Fruit fly (Drosophila melanogaster) S2 (cell line): Measurements from ENCODE around the gene ATPsynB.

Experiments
- CG8478 ChIP-seq: fragments of >200 bp; optimal IDR thresholded peaks from 2 replicates; lab custom pipeline; 2018
- CTCF ChIP-seq, 2 experiments: fragments of >200 bp; optimal IDR thresholded peaks; 2 replicates each; lab custom pipeline; 2018

The ATPsynB gene

dm6 chr3L:9729795-9730421, at the start of gene ATPsynB:
TSS of gene ATPsynB (plus strand) at chr3L:9729999.
- no peak for TF ChIP-seq CG8478 (lab: Kevin White, UChicago)
- TF ChIP-seq CTCF (optimal IDR thresholded peaks at IDR 0.05; lab: Kevin White, UChicago) = peak in 1 of 2 experiments; percentile 25

dm6 chr3L:9680968-9681367, 48.8 kb upstream of the ATPsynB start, which contains the start of gene alphaTub67C:
TSS of gene alphaTub67C (plus strand) at chr3L:9681268.
- TF ChIP-seq CTCF (optimal IDR thresholded peaks at IDR 0.05; lab: Kevin White, UChicago) (no peak), CG8478 (lab: Kevin White, UChicago) (no peak)

dm6 chr3L:9684871-9685270, 44.9 kb upstream of the ATPsynB start, which contains the start of gene CG16719:
TSS of gene CG16719 (plus strand) at chr3L:9685171.
- TF ChIP-seq CTCF (optimal IDR thresholded peaks at IDR 0.05; lab: Kevin White, UChicago) (no peak), CG8478 (lab: Kevin White, UChicago) (no peak)

- TF ChIP-seq CG8478 (lab: Kevin White, UChicago) (no peak), CTCF (optimal IDR thresholded peaks at IDR 0.05; lab: Kevin White, UChicago) (no peak)
Measured at dm6 chr3L:9687536-9687935, 42.3 kb upstream of the ATPsynB start.

dm6 chr3L:9688674-9689073, 41.1 kb upstream of the ATPsynB start:
- TF ChIP-seq CTCF (optimal IDR thresholded peaks at IDR 0.05; lab: Kevin White, UChicago) = no peak
- TF ChIP-seq CG8478 (lab: Kevin White, UChicago) = no peak

dm6 chr3L:9689809-9690208, 40.0 kb upstream of the ATPsynB start:
- TF ChIP-seq CG8478 (lab: Kevin White, UChicago) (no peak), CTCF (optimal IDR thresholded peaks at IDR 0.05; lab: Kevin White, UChicago) (no peak)

dm6 chr3L:9690798-9691475, 38.9 kb upstream of the ATPsynB start:
- TF ChIP-seq CTCF (optimal IDR thresholded peaks at IDR 0.05; lab: Kevin White, UChicago) (no peak), CG8478 (lab: Kevin White, UChicago) (no peak)

dm6 chr3L:9691476-9691826, 38.3 kb upstream of the ATPsynB start:
- TF ChIP-seq CTCF (optimal IDR thresholded peaks at IDR 0.05; lab: Kevin White, UChicago) = no peak
- no peak for TF ChIP-seq CG8478 (lab: Kevin White, UChicago)

- TF ChIP-seq CTCF (optimal IDR thresholded peaks at IDR 0.05; lab: Kevin White, UChicago) (no peak), CG8478 (lab: Kevin White, UChicago) (no peak)
Measured at dm6 chr3L:9692234-9692891, 37.4 kb upstream of the ATPsynB start.

- TF ChIP-seq CG8478 (lab: Kevin White, UChicago) = no peak
- no peak for TF ChIP-seq CTCF (optimal IDR thresholded peaks at IDR 0.05; lab: Kevin White, UChicago)
Measured at dm6 chr3L:9692892-9693551, 36.8 kb upstream of the ATPsynB start.

dm6 chr3L:9693552-9694133, 36.2 kb upstream of the ATPsynB start:
- TF ChIP-seq CTCF (optimal IDR thresholded peaks at IDR 0.05; lab: Kevin White, UChicago) = no peak
- TF ChIP-seq CG8478 (lab: Kevin White, UChicago) = no peak

- TF ChIP-seq CTCF (optimal IDR thresholded peaks at IDR 0.05; lab: Kevin White, UChicago) (no peak), CG8478 (lab: Kevin White, UChicago) (no peak)
Measured at dm6 chr3L:9694169-9694866, 35.5 kb upstream of the ATPsynB start.

- no peak for TF ChIP-seq CG8478 (lab: Kevin White, UChicago)
- TF ChIP-seq CTCF (optimal IDR thresholded peaks at IDR 0.05; lab: Kevin White, UChicago) = no peak
Measured at dm6 chr3L:9694867-9695236, 34.9 kb upstream of the ATPsynB start.

dm6 chr3L:9695242-9695641, 34.6 kb upstream of the ATPsynB start:
- TF ChIP-seq CG8478 (lab: Kevin White, UChicago) (no peak), CTCF (optimal IDR thresholded peaks at IDR 0.05; lab: Kevin White, UChicago) (no peak)
